Fruit fly (Drosophila melanogaster) whole organism, embryonic: ENCODE data around the gene Ada2a.
A peak's percentile ranks its signal among the peaks of the same experiment; 100 is the strongest.

Experiments
- Adf1 ChIP-seq: fragments of 200-800 bp; sonication (Bioruptor generic); IDR thresholded peaks from 2 replicates; pipeline ENCODE4 v1.3.6; 2022; ENCODE audit warnings: missing biosample characterization, missing genetic modification characterization
- Aef1 ChIP-seq: fragments of 200-800 bp; sonication (Bioruptor generic); IDR thresholded peaks from 3 replicates; pipeline ENCODE4 v1.3.6; 2022; ENCODE audit warnings: missing biosample characterization, missing genetic modification characterization
- BEAF-32 ChIP-seq: fragments of 200-800 bp; sonication (Bioruptor generic); optimal IDR thresholded peaks from 3 replicates; lab custom pipeline; 2017; ENCODE audit warnings: missing biosample characterization, missing genetic modification characterization, mild to moderate bottlenecking, moderate library complexity, missing genetic modification reagents
- CG10267 ChIP-seq: fragments of 200-800 bp; sonication (Bioruptor generic); optimal IDR thresholded peaks from 2 replicates; lab custom pipeline; 2018; ENCODE audit warnings: missing biosample characterization, mild to moderate bottlenecking, missing genetic modification characterization, moderate library complexity
- CG11093 ChIP-seq: fragments of 200-800 bp; sonication (Bioruptor generic); IDR thresholded peaks from 3 replicates; pipeline ENCODE4 v1.3.6; 2022; ENCODE audit warnings: missing biosample characterization, missing genetic modification characterization
- CG14667 ChIP-seq: fragments of 200-800 bp; sonication (Bioruptor generic); IDR thresholded peaks from 2 replicates; pipeline ENCODE4 v1.3.6; 2022; ENCODE audit warnings: missing biosample characterization, missing genetic modification characterization
- CG15601 ChIP-seq: fragments of 200-800 bp; sonication (Bioruptor generic); optimal IDR thresholded peaks from 3 replicates; lab custom pipeline; 2019; ENCODE audit warnings: missing biosample characterization, mild to moderate bottlenecking, missing genetic modification characterization, moderate library complexity
- CG1602 ChIP-seq: fragments of 200-800 bp; sonication (Bioruptor generic); optimal IDR thresholded peaks from 3 replicates; lab custom pipeline; 2016; ENCODE audit warnings: missing biosample characterization, missing genetic modification characterization
- CG16813 ChIP-seq: fragments of 200-800 bp; sonication (Bioruptor generic); IDR thresholded peaks from 3 replicates; pipeline ENCODE4 v1.3.6; 2022; ENCODE audit warnings: missing biosample characterization, missing genetic modification characterization; ENCODE audit not compliant: partially characterized antibody
- CG17359 ChIP-seq: fragments of 200-800 bp; sonication (Bioruptor generic); optimal IDR thresholded peaks from 3 replicates; lab custom pipeline; 2018; ENCODE audit warnings: missing biosample characterization, mild to moderate bottlenecking, missing genetic modification characterization, moderate library complexity
- CG17568 ChIP-seq: fragments of 200-800 bp; sonication (Bioruptor generic); optimal IDR thresholded peaks from 2 replicates; lab custom pipeline; 2018; ENCODE audit warnings: missing biosample characterization, mild to moderate bottlenecking, missing genetic modification characterization, moderate library complexity
- CG17612 ChIP-seq: fragments of 200-800 bp; sonication (Bioruptor generic); IDR thresholded peaks from 2 replicates; pipeline ENCODE4 v1.3.6; 2022; ENCODE audit warnings: missing biosample characterization, missing genetic modification characterization
- CG17829 ChIP-seq: fragments of 200-800 bp; optimal IDR thresholded peaks from 2 replicates; lab custom pipeline; 2019; ENCODE audit warnings: missing biosample characterization, mild to moderate bottlenecking, missing genetic modification characterization, moderate library complexity
- CG18619 ChIP-seq: fragments of 200-800 bp; sonication (Bioruptor generic); optimal IDR thresholded peaks from 3 replicates; lab custom pipeline; 2017; ENCODE audit warnings: missing biosample characterization, mild to moderate bottlenecking, missing genetic modification characterization
- CG30403 ChIP-seq: fragments of 200-800 bp; sonication (Bioruptor generic); optimal IDR thresholded peaks from 3 replicates; lab custom pipeline; 2016; ENCODE audit warnings: missing biosample characterization, missing genetic modification characterization
- CG3163 ChIP-seq: fragments of 200-800 bp; sonication (Bioruptor generic); optimal IDR thresholded peaks from 3 replicates; lab custom pipeline; 2016; ENCODE audit warnings: missing biosample characterization, missing genetic modification characterization
- CG32772 ChIP-seq: fragments of 200-800 bp; sonication (Bioruptor generic); IDR thresholded peaks from 2 replicates; pipeline ENCODE4 v1.3.6; 2022; ENCODE audit warnings: missing biosample characterization, missing genetic modification characterization
- CG3838 ChIP-seq: fragments of 200-800 bp; sonication (Bioruptor generic); optimal IDR thresholded peaks from 3 replicates; lab custom pipeline; 2016; ENCODE audit warnings: missing biosample characterization, missing genetic modification characterization
- CG4328 ChIP-seq: fragments of 200-800 bp; sonication (Bioruptor generic); optimal IDR thresholded peaks from 3 replicates; lab custom pipeline; 2017; ENCODE audit warnings: missing biosample characterization, missing genetic modification reagents, missing genetic modification characterization
- CG4360 ChIP-seq: fragments of 200-800 bp; sonication (Bioruptor generic); IDR thresholded peaks from 2 replicates; pipeline ENCODE4 v1.3.6; 2022; ENCODE audit warnings: missing biosample characterization, missing genetic modification characterization
- CG8290 ChIP-seq, 3 experiments: fragments of 200-800 bp; sonication (Bioruptor generic); optimal IDR thresholded peaks; 2 replicates each; lab custom pipeline; 2016 to 2019; ENCODE audit warnings: missing biosample characterization in 3 of 3, missing genetic modification characterization in 3 of 3, mild to moderate bottlenecking in 2 of 3, moderate library complexity in 1 of 3
- CG8944 ChIP-seq: fragments of 200-800 bp; sonication (Bioruptor generic); optimal IDR thresholded peaks from 3 replicates; lab custom pipeline; 2016; ENCODE audit warnings: missing biosample characterization, missing genetic modification characterization
- CG9609 ChIP-seq: fragments of 200-800 bp; sonication (Bioruptor generic); optimal IDR thresholded peaks from 3 replicates; lab custom pipeline; 2016; ENCODE audit warnings: missing biosample characterization, missing genetic modification characterization
- D19B ChIP-seq: fragments of 200-800 bp; sonication (Bioruptor generic); optimal IDR thresholded peaks from 2 replicates; lab custom pipeline; 2017; ENCODE audit warnings: missing biosample characterization, mild to moderate bottlenecking, missing genetic modification characterization
- Dbx ChIP-seq: fragments of 200-800 bp; sonication (Bioruptor generic); IDR thresholded peaks from 3 replicates; pipeline ENCODE4 v1.3.6; 2022; ENCODE audit warnings: missing biosample characterization, missing genetic modification characterization
- H15 ChIP-seq: fragments of 200-800 bp; sonication (Bioruptor generic); IDR thresholded peaks from 3 replicates; pipeline ENCODE4 v1.3.6; 2022; ENCODE audit warnings: missing biosample characterization, missing genetic modification characterization
- HLH3B ChIP-seq: fragments of 200-800 bp; sonication (Bioruptor generic); IDR thresholded peaks from 2 replicates; pipeline ENCODE4 v1.3.6; 2022; ENCODE audit warnings: missing biosample characterization, missing genetic modification characterization
- MESR4 ChIP-seq: fragments of 200-800 bp; sonication (Bioruptor generic); optimal IDR thresholded peaks from 2 replicates; lab custom pipeline; 2018; ENCODE audit warnings: missing biosample characterization, mild to moderate bottlenecking, missing genetic modification characterization, moderate library complexity
- Meics ChIP-seq: fragments of 200-800 bp; sonication (Bioruptor generic); optimal IDR thresholded peaks from 2 replicates; lab custom pipeline; 2017; ENCODE audit warnings: missing biosample characterization, mild to moderate bottlenecking, missing genetic modification characterization
- Mrtf ChIP-seq: fragments of 200-800 bp; sonication (Bioruptor generic); IDR thresholded peaks from 3 replicates; pipeline ENCODE4 v1.3.6; 2022; ENCODE audit warnings: missing biosample characterization, missing genetic modification characterization
- NC2β ChIP-seq: fragments of 200-800 bp; sonication (Bioruptor generic); optimal IDR thresholded peaks from 2 replicates; lab custom pipeline; 2016; ENCODE audit warnings: missing biosample characterization, missing genetic modification characterization
- Opbp ChIP-seq: fragments of 200-800 bp; sonication (Bioruptor generic); IDR thresholded peaks from 3 replicates; pipeline ENCODE4 v1.3.6; 2022; ENCODE audit warnings: missing biosample characterization, missing genetic modification characterization; ENCODE audit not compliant: partially characterized antibody
- Side ChIP-seq: fragments of 200-800 bp; sonication (Bioruptor generic); optimal IDR thresholded peaks from 2 replicates; lab custom pipeline; 2016; ENCODE audit warnings: missing biosample characterization, missing genetic modification characterization
- Spps ChIP-seq: fragments of 200-800 bp; sonication (Bioruptor generic); optimal IDR thresholded peaks from 2 replicates; lab custom pipeline; 2018; ENCODE audit warnings: missing biosample characterization, mild to moderate bottlenecking, missing genetic modification characterization
- Taf1 ChIP-seq: fragments of 200-800 bp; sonication (Bioruptor generic); IDR thresholded peaks from 2 replicates; pipeline ENCODE4 v1.3.6; 2022; ENCODE audit warnings: missing biosample characterization, missing genetic modification characterization
- Usf ChIP-seq: fragments of 200-800 bp; sonication (Bioruptor generic); optimal IDR thresholded peaks from 2 replicates; lab custom pipeline; 2017; ENCODE audit warnings: missing genotype, missing biosample characterization, missing genetic modification characterization
- croc ChIP-seq: fragments of 200-800 bp; sonication (Bioruptor generic); conservative IDR thresholded peaks from 3 replicates; pipeline ENCODE4 v1.3.6; 2022; ENCODE audit warnings: missing biosample characterization, missing genetic modification characterization
- dimm ChIP-seq: fragments of 200-800 bp; sonication (Bioruptor generic); IDR thresholded peaks from 2 replicates; pipeline ENCODE4 v1.3.6; 2022; ENCODE audit warnings: missing biosample characterization, missing genetic modification characterization
- fru ChIP-seq: fragments of >200 bp; optimal IDR thresholded peaks from 2 replicates; lab custom pipeline; 2017
- grau ChIP-seq: fragments of 200-800 bp; optimal IDR thresholded peaks from 3 replicates; lab custom pipeline; 2019; ENCODE audit warnings: missing biosample characterization, mild to moderate bottlenecking, missing genetic modification characterization, moderate library complexity
- gsb-n ChIP-seq: fragments of 200-800 bp; sonication (Bioruptor generic); optimal IDR thresholded peaks from 3 replicates; lab custom pipeline; 2018; ENCODE audit warnings: missing biosample characterization, mild to moderate bottlenecking, missing genetic modification characterization
- inv ChIP-seq: fragments of 200-800 bp; sonication (Bioruptor generic); IDR thresholded peaks from 2 replicates; pipeline ENCODE4 v1.3.6; 2022; ENCODE audit warnings: missing biosample characterization, missing genetic modification characterization; ENCODE audit not compliant: partially characterized antibody
- lov ChIP-seq, 2 experiments: fragments of 200-800 bp in 1 of 2; fragments of >200 bp in 1 of 2; sonication (Bioruptor generic) in 1 of 2; IDR thresholded peaks in 1 of 2; optimal IDR thresholded peaks in 1 of 2; 2 replicates in 1 of 2; 3 replicates in 1 of 2; pipeline versions ENCODE4 v1.3.6 to Lab custom; 2017 to 2022; ENCODE audit warnings: missing biosample characterization in 1 of 2, missing genetic modification characterization in 1 of 2
- mirr ChIP-seq: fragments of 200-800 bp; sonication (Bioruptor generic); optimal IDR thresholded peaks from 3 replicates; lab custom pipeline; 2018; ENCODE audit warnings: missing biosample characterization, mild to moderate bottlenecking, missing genetic modification characterization
- mld ChIP-seq: fragments of 200-800 bp; sonication (Bioruptor generic); IDR thresholded peaks from 3 replicates; pipeline ENCODE4 v1.3.6; 2022; ENCODE audit warnings: missing biosample characterization, missing genetic modification characterization; ENCODE audit not compliant: partially characterized antibody
- nerfin-1 ChIP-seq: fragments of 200-800 bp; sonication (Bioruptor generic); optimal IDR thresholded peaks from 3 replicates; lab custom pipeline; 2019; ENCODE audit warnings: missing biosample characterization, mild to moderate bottlenecking, missing genetic modification characterization, moderate library complexity
- pros ChIP-seq: fragments of 200-800 bp; sonication (Bioruptor generic); optimal IDR thresholded peaks from 3 replicates; lab custom pipeline; 2019; ENCODE audit warnings: missing biosample characterization, mild to moderate bottlenecking, missing genetic modification characterization, moderate library complexity
- ssp ChIP-seq: fragments of 200-800 bp; sonication (Bioruptor generic); IDR thresholded peaks from 2 replicates; pipeline ENCODE4 v1.3.6; 2022; ENCODE audit warnings: missing biosample characterization, missing genetic modification characterization
- tap ChIP-seq: fragments of 200-800 bp; optimal IDR thresholded peaks from 3 replicates; lab custom pipeline; 2019; ENCODE audit warnings: missing biosample characterization, mild to moderate bottlenecking, missing genetic modification characterization, moderate library complexity
- usp ChIP-seq: fragments of >200 bp; optimal IDR thresholded peaks from 2 replicates; lab custom pipeline; 2017; ENCODE audit warnings: missing biosample characterization, missing genetic modification characterization

Ada2a gene

DNA sequence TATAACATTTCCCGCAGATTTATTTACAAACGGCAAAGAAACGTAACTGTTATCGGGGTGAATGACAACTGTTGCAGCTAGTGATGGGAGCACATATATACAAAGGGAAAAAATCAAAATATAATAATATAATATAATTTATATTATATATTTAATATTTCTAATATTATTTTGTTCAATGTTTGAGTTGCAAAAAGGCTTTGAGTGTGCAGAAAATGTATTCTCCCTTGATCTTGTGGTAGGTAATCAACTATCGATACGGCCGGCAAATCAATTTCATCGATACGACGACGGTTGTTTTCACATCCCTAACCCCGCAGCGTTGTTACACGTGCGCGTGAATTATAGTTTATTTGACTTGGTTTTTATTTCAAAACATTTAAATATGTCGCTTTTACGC is 31.9 kb downstream of the Ada2a start, which contains the start of the genes mTerf5 and Non3 (continued):
- TF ChIP-seq CG17829 (tag; lab: Kevin White, UChicago) (peak; percentile 76), CG17568 (no peak), Side (GFP tag; lab: Kevin White, UChicago) (no peak), CG4328 (GFP tag; lab: Kevin White, UChicago) (peak; percentile 41), mld (GFP tag; lab: Robert Waterston, UW) (peak; percentile 68; the same call in 1 of the 3 replicates), tap (tag; lab: Kevin White, UChicago) (peak; percentile 27), dimm (GFP tag; lab: Robert Waterston, UW) (no peak), Aef1 (GFP tag; lab: Robert Waterston, UW) (no peak), CG8290 (GFP tag; optimal IDR thresholded peaks at IDR 0.05; lab: Kevin White, UChicago) (peak; percentile 52), CG8290 (tag; optimal IDR thresholded peaks at IDR 0.05; lab: Kevin White, UChicago) (peak in 1 of 2 experiments; percentile 20), CG16813 (GFP tag; lab: Robert Waterston, UW) (peak; percentile 89), CG32772 (GFP tag; lab: Robert Waterston, UW) (0 out of 2 replicates have a peak, but pooled peaks have one; percentile 15), mirr (GFP tag; lab: Kevin White, UChicago) (no peak), CG3163 (GFP tag; lab: Kevin White, UChicago) (no peak), pros (GFP tag; lab: Kevin White, UChicago) (no peak), CG8944 (GFP tag; lab: Kevin White, UChicago) (peak; percentile 17), CG15601 (tag; lab: Kevin White, UChicago) (peak; percentile 54), D19B (no peak), CG10267 (tag; lab: Kevin White, UChicago) (peak; percentile 76), Spps (tag; lab: Kevin White, UChicago) (peak; percentile 16), lov (optimal IDR thresholded peaks at IDR 0.05; lab: Kevin White, UChicago) (no peak), lov (GFP tag; IDR thresholded peaks at IDR 0.05; lab: Robert Waterston, UW) (no peak), usp (no peak), gsb-n (peak; percentile 58), NC2β (GFP tag; lab: Kevin White, UChicago) (no peak), CG11093 (no peak), nerfin-1 (tag; lab: Kevin White, UChicago) (peak; percentile 77), CG30403 (GFP tag; lab: Kevin White, UChicago) (peak; percentile 61), CG9609 (GFP tag; lab: Kevin White, UChicago) (no peak), HLH3B (GFP tag; lab: Robert Waterston, UW) (no peak), Adf1 (GFP tag; lab: Robert Waterston, UW) (peak; percentile 17; the same call in 1 of the 2 replicates), CG1602 (GFP tag; lab: Kevin White, UChicago) (peak; percentile 41), CG14667 (GFP tag; lab: Robert Waterston, UW) (no peak), Taf1 (GFP tag; lab: Robert Waterston, UW) (no peak), fru (lab: Kevin White, UChicago) (no peak), CG18619 (GFP tag; lab: Kevin White, UChicago) (peak; percentile 9), grau (tag; lab: Kevin White, UChicago) (peak; percentile 66), ssp (no peak), Opbp (GFP tag; lab: Robert Waterston, UW) (peak; percentile 82), CG3838 (no peak), H15 (GFP tag; lab: Robert Waterston, UW) (peak; percentile 15; the same call in 1 of the 3 replicates), Dbx (peak; percentile 59; the same call in 2 of the 3 replicates), MESR4 (peak; percentile 36), croc (GFP tag; lab: Robert Waterston, UW) (no peak; the same call in 2 of the 3 replicates), inv (GFP tag; lab: Robert Waterston, UW) (peak; percentile 85), Mrtf (GFP tag; lab: Robert Waterston, UW) (no peak), Meics (peak; percentile 65), CG17612 (GFP tag; lab: Robert Waterston, UW) (no peak), CG4360 (no peak), CG17359 (peak; percentile 38), Usf (GFP tag; lab: Kevin White, UChicago) (no peak), BEAF-32 (GFP tag; lab: Kevin White, UChicago) (peak; percentile 81)
